Comparison of ENCODE assay signal across 1 worm cellular context in the genomic region with DNA sequence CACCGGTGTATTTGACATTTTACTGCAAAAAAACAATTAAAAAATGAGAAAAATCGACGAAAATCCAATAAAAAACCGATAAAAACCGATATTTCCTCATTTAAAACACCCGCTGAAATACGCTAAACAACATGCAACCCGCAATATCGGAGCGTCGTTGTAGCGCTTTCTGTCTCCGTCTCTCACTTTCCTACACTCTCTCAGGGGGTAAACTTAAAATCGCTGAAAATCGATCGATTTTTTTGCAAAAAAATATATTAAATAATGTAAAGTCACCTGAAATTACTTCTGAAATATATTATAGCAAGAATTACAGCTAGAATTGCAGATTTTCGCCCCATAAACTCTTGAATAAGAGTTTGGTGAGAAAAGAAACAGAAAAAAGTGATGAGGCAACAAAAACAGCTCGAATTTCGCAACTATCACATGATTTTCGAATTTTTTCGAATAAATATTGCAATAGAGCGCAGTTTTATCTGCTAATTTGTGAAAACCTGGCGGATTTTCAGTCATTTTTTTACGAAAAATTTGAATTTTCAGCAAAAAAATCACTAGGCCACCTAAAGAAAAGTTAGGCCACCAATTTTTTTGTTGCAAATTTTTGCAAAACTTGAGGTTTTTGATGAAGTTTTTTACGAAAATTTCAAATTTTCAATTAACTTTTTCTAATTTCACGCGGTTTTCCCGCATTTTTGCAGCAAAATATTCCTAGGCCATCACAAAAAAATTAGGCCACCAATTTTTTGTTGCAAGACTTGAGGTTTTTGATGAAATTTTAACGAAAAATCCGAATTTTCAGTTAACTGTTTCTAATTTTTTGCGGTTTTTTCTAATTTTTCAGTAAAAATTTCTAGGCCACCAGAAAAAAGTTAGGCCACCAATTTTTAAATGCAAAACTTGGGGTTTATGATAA.
TF ChIP-seq lines count a peak whose summit lies in the region.

TSS of gene lem-4 (minus strand) at position 424 of the 913 bp plus-strand sequence.
TSS of gene Y55F3BR.11 (plus strand) at position 863 of the 913 bp plus-strand sequence.

TF ChIP-seq in whole organism, L1 larva, 84 proteins besides CTCF, POLR2A, EP300 and RAD21 (continued from another document):
- peak; percentile 5 for TF ChIP-seq nhr-11 (tag; optimal IDR thresholded peaks at IDR 0.05; lab: Kevin White, UChicago)
- peak; percentile 6 for TF ChIP-seq sup-37 (GFP tag; optimal IDR thresholded peaks at IDR 0.05; lab: Kevin White, UChicago)
- TF ChIP-seq tbx-2 (tag; optimal IDR thresholded peaks at IDR 0.05; lab: Kevin White, UChicago), result peak; percentile 74
- TF ChIP-seq egl-27 (tag; optimal IDR thresholded peaks at IDR 0.05; lab: Kevin White, UChicago), result no peak
- peak; percentile 71 for TF ChIP-seq rnt-1 (tag; optimal IDR thresholded peaks at IDR 0.05; lab: Kevin White, UChicago)
- peak; percentile 41 for TF ChIP-seq jun-1 (tag; optimal IDR thresholded peaks at IDR 0.05; lab: Kevin White, UChicago)
- peak; percentile 62 for TF ChIP-seq isw-1 (GFP tag; IDR thresholded peaks at IDR 0.05; lab: Robert Waterston, UW)
- TF ChIP-seq lsy-2 (tag; optimal IDR thresholded peaks at IDR 0.05; lab: Kevin White, UChicago), result peak; percentile 85
- no peak for TF ChIP-seq efl-3 (GFP tag; optimal IDR thresholded peaks at IDR 0.05; lab: Kevin White, UChicago)
- peak; percentile 62 for TF ChIP-seq nhr-20 (tag; optimal IDR thresholded peaks at IDR 0.05; lab: Kevin White, UChicago)
- peak; percentile 81 for TF ChIP-seq nhr-85 (tag; lab: Kevin White, UChicago)
- peak; percentile 72 for TF ChIP-seq fos-1 (tag; optimal IDR thresholded peaks at IDR 0.05; lab: Kevin White, UChicago)
- TF ChIP-seq aha-1 (tag; optimal IDR thresholded peaks at IDR 0.05; lab: Kevin White, UChicago), result no peak
- TF ChIP-seq unc-98 (GFP tag; IDR thresholded peaks at IDR 0.05; lab: Robert Waterston, UW), result no peak
- no peak for TF ChIP-seq nhr-77 (tag; optimal IDR thresholded peaks at IDR 0.05; lab: Kevin White, UChicago)
- peak; percentile 19 for TF ChIP-seq lin-15B (tag; optimal IDR thresholded peaks at IDR 0.05; lab: Kevin White, UChicago)
- TF ChIP-seq efl-1 (optimal IDR thresholded peaks at IDR 0.05; lab: Kevin White, UChicago), result peak; percentile 79 to 96
- peak; percentile 96 to 99 for TF ChIP-seq efl-1 (GFP tag; optimal IDR thresholded peaks at IDR 0.05 in 1 of 2; lab: Kevin White, UChicago)
- TF ChIP-seq unc-130 (tag; optimal IDR thresholded peaks at IDR 0.05; lab: Kevin White, UChicago), result peak; percentile 77
- peak; percentile 53 for TF ChIP-seq ama-1 (optimal IDR thresholded peaks at IDR 0.05; lab: Kevin White, UChicago)
- peak; percentile 44 for TF ChIP-seq ceh-8 (GFP tag; optimal IDR thresholded peaks at IDR 0.05; lab: Kevin White, UChicago)
- peak; percentile 8 for TF ChIP-seq nhr-71 (tag; optimal IDR thresholded peaks at IDR 0.05; lab: Kevin White, UChicago)
- peak in 1 of 6 experiments; percentile 32 for TF ChIP-seq elt-3 (tag; optimal IDR thresholded peaks at IDR 0.05; lab: Kevin White, UChicago)
- peak; percentile 15 for TF ChIP-seq pax-3 (tag; optimal IDR thresholded peaks at IDR 0.05; lab: Kevin White, UChicago)
- peak; percentile 31 for TF ChIP-seq skn-1 (tag; optimal IDR thresholded peaks at IDR 0.05; lab: Kevin White, UChicago)
- TF ChIP-seq snu-23 (GFP tag; optimal IDR thresholded peaks at IDR 0.05; lab: Kevin White, UChicago), result peak; percentile 84
- TF ChIP-seq mdl-1 (tag; optimal IDR thresholded peaks at IDR 0.05; lab: Kevin White, UChicago), result peak in 1 of 2 experiments; percentile 54
- TF ChIP-seq F16B12.6 (tag; optimal IDR thresholded peaks at IDR 0.05; lab: Kevin White, UChicago), result peak; percentile 9
- peak; percentile 31 for TF ChIP-seq blmp-1 (tag; optimal IDR thresholded peaks at IDR 0.05; lab: Kevin White, UChicago)
- peak; percentile 68 for TF ChIP-seq fkh-8 (tag; optimal IDR thresholded peaks at IDR 0.05; lab: Kevin White, UChicago)
- peak; percentile 62 for TF ChIP-seq unc-86 (tag; optimal IDR thresholded peaks at IDR 0.05; lab: Kevin White, UChicago)
- peak; percentile 1 for TF ChIP-seq nhr-237 (tag; optimal IDR thresholded peaks at IDR 0.05; lab: Kevin White, UChicago)
- TF ChIP-seq elt-2 (tag; optimal IDR thresholded peaks at IDR 0.05; lab: Kevin White, UChicago), result peak; percentile 48
- 0 out of 2 replicates have a peak, but pooled peaks have one; percentile 23 for TF ChIP-seq mab-9 (GFP tag; IDR thresholded peaks at IDR 0.05; lab: Robert Waterston, UW)
- TF ChIP-seq ceh-82 (tag; optimal IDR thresholded peaks at IDR 0.05; lab: Kevin White, UChicago), result peak; percentile 30 to 66 (median 48)
- TF ChIP-seq alr-1 (tag; optimal IDR thresholded peaks at IDR 0.05; lab: Kevin White, UChicago; ENCODE audit: borderline replicate concordance), result no peak
- TF ChIP-seq ceh-88 (GFP tag; IDR thresholded peaks at IDR 0.05; lab: Robert Waterston, UW), result no peak
